Worm (Caenorhabditis elegans) whole organism, mixed stage, embryonic: Measurements from ENCODE around the gene srp-6.

Experiments
- M03D4.4 ChIP-seq: sonication (generic microtip); optimal IDR thresholded peaks from 2 replicates; lab custom pipeline; 2017; ENCODE audit warnings: mild to moderate bottlenecking, missing genetic modification characterization, missing compliant biosample characterization
- bed-3 ChIP-seq: fragments of 200-800 bp; sonication (Bioruptor generic); optimal IDR thresholded peaks from 3 replicates; lab custom pipeline; 2018; ENCODE audit warnings: mild to moderate bottlenecking, missing genetic modification characterization, moderate library complexity, missing compliant biosample characterization
- ceh-39 ChIP-seq: fragments of 150-350 bp; optimal IDR thresholded peaks from 2 replicates; lab custom pipeline; 2014; ENCODE audit warnings: missing biosample characterization, missing genetic modification characterization
- ceh-43 ChIP-seq: fragments of 200-800 bp; sonication (Bioruptor generic); optimal IDR thresholded peaks from 2 replicates; lab custom pipeline; 2018; ENCODE audit warnings: mild to moderate bottlenecking, missing genetic modification characterization, moderate library complexity, missing compliant biosample characterization
- ceh-83 ChIP-seq: fragments of 200-800 bp; sonication (Bioruptor generic); optimal IDR thresholded peaks from 2 replicates; lab custom pipeline; 2018; ENCODE audit warnings: mild to moderate bottlenecking, missing genetic modification characterization, missing compliant biosample characterization
- cnd-1 ChIP-seq: fragments of 200-800 bp; sonication (Bioruptor generic); optimal IDR thresholded peaks from 2 replicates; lab custom pipeline; 2018; ENCODE audit warnings: mild to moderate bottlenecking, missing genetic modification characterization, missing compliant biosample characterization
- drap-1 ChIP-seq: fragments of 200-800 bp; sonication (Bioruptor generic); optimal IDR thresholded peaks from 3 replicates; lab custom pipeline; 2018; ENCODE audit warnings: mild to moderate bottlenecking, missing genetic modification characterization, missing compliant biosample characterization
- elt-1 ChIP-seq: sonication (generic microtip); optimal IDR thresholded peaks from 2 replicates; lab custom pipeline; 2017; ENCODE audit warnings: missing genetic modification characterization, mild to moderate bottlenecking, missing compliant biosample characterization, antibody characterized with exemption, moderate library complexity, borderline replicate concordance; ENCODE audit not compliant: insufficient read depth
- elt-3 ChIP-seq: fragments of 150-350 bp; optimal IDR thresholded peaks from 2 replicates; lab custom pipeline; 2014; ENCODE audit warnings: missing biosample characterization, missing genetic modification characterization
- flh-1 ChIP-seq: fragments of 200-800 bp; sonication (Bioruptor generic); optimal IDR thresholded peaks from 2 replicates; lab custom pipeline; 2018; ENCODE audit warnings: mild to moderate bottlenecking, missing genetic modification characterization, moderate library complexity, missing compliant biosample characterization
- ham-2 ChIP-seq: fragments of 200-800 bp; sonication (Bioruptor generic); optimal IDR thresholded peaks from 2 replicates; lab custom pipeline; 2018; ENCODE audit warnings: mild to moderate bottlenecking, missing genetic modification characterization, missing compliant biosample characterization
- hlh-1 ChIP-seq: fragments of 150-350 bp; optimal IDR thresholded peaks from 2 replicates; lab custom pipeline; 2014; ENCODE audit warnings: missing biosample characterization, missing genetic modification reagents, missing genetic modification characterization
- lin-13 ChIP-seq: fragments of 150-350 bp; optimal IDR thresholded peaks from 2 replicates; lab custom pipeline; 2014; ENCODE audit warnings: missing biosample characterization, missing genetic modification characterization
- lin-32 ChIP-seq: fragments of 200-800 bp; sonication (Bioruptor generic); optimal IDR thresholded peaks from 2 replicates; lab custom pipeline; 2018; ENCODE audit warnings: mild to moderate bottlenecking, missing genetic modification characterization, missing compliant biosample characterization
- lsy-2 ChIP-seq: fragments of 150-350 bp; optimal IDR thresholded peaks from 2 replicates; lab custom pipeline; 2014; ENCODE audit warnings: missing biosample characterization, missing genetic modification characterization
- mab-5 ChIP-seq: fragments of 150-350 bp; optimal IDR thresholded peaks from 2 replicates; lab custom pipeline; 2014; ENCODE audit warnings: missing biosample characterization, missing genetic modification characterization
- mep-1 ChIP-seq: fragments of 150-350 bp; optimal IDR thresholded peaks from 2 replicates; lab custom pipeline; 2017; ENCODE audit warnings: missing biosample characterization, missing genetic modification reagents, missing genetic modification characterization, inconsistent platforms
- mls-2 ChIP-seq: sonication (generic microtip); optimal IDR thresholded peaks from 2 replicates; lab custom pipeline; 2016; ENCODE audit warnings: mild to moderate bottlenecking, missing genetic modification characterization, moderate library complexity, missing compliant biosample characterization
- nhr-2 ChIP-seq: fragments of 150-350 bp; optimal IDR thresholded peaks from 2 replicates; lab custom pipeline; 2014; ENCODE audit warnings: missing biosample characterization, missing genetic modification characterization
- nhr-237 ChIP-seq: fragments of 150-350 bp; optimal IDR thresholded peaks from 2 replicates; lab custom pipeline; 2014; ENCODE audit warnings: missing biosample characterization, missing genetic modification characterization
- nhr-28 ChIP-seq: fragments of 150-350 bp; optimal IDR thresholded peaks from 2 replicates; lab custom pipeline; 2014; ENCODE audit warnings: missing biosample characterization, missing genetic modification characterization
- nhr-76 ChIP-seq: sonication (generic microtip); optimal IDR thresholded peaks from 2 replicates; lab custom pipeline; 2017; ENCODE audit warnings: missing biosample characterization, missing genetic modification characterization
- pha-4 ChIP-seq: fragments of 150-350 bp; optimal IDR thresholded peaks from 2 replicates; lab custom pipeline; 2018; ENCODE audit warnings: missing biosample characterization, missing genetic modification reagents, missing genetic modification characterization
- sem-2 ChIP-seq: fragments of 200-800 bp; sonication (Bioruptor generic); optimal IDR thresholded peaks from 2 replicates; lab custom pipeline; 2018; ENCODE audit warnings: mild to moderate bottlenecking, missing genetic modification characterization, missing compliant biosample characterization
- sptf-1 ChIP-seq: sonication (generic microtip); optimal IDR thresholded peaks from 2 replicates; lab custom pipeline; 2017; ENCODE audit warnings: mild to moderate bottlenecking, missing genetic modification characterization, moderate library complexity, missing compliant biosample characterization
- tbx-8 ChIP-seq: fragments of 200-800 bp; sonication (Bioruptor generic); optimal IDR thresholded peaks from 2 replicates; lab custom pipeline; 2018; ENCODE audit warnings: mild to moderate bottlenecking, missing genetic modification characterization, moderate library complexity, missing compliant biosample characterization
- unc-120 ChIP-seq: sonication (generic microtip); optimal IDR thresholded peaks from 2 replicates; lab custom pipeline; 2017; ENCODE audit warnings: missing genetic modification characterization, missing compliant biosample characterization; ENCODE audit not compliant: poor library complexity, severe bottlenecking
- unc-39 ChIP-seq: fragments of 150-350 bp; optimal IDR thresholded peaks from 2 replicates; lab custom pipeline; 2014; ENCODE audit warnings: missing biosample characterization, missing genetic modification characterization
- unc-62 ChIP-seq: fragments of 150-350 bp; optimal IDR thresholded peaks from 2 replicates; lab custom pipeline; 2014; ENCODE audit warnings: missing biosample characterization, missing genetic modification reagents, missing genetic modification characterization
- zip-8 ChIP-seq: fragments of 150-350 bp; optimal IDR thresholded peaks from 2 replicates; lab custom pipeline; 2014; ENCODE audit warnings: missing biosample characterization, missing genetic modification characterization
- ztf-11 ChIP-seq: fragments of 150-350 bp; optimal IDR thresholded peaks from 2 replicates; lab custom pipeline; 2014; ENCODE audit warnings: missing biosample characterization, missing genetic modification characterization

Gene srp-6

DNA sequence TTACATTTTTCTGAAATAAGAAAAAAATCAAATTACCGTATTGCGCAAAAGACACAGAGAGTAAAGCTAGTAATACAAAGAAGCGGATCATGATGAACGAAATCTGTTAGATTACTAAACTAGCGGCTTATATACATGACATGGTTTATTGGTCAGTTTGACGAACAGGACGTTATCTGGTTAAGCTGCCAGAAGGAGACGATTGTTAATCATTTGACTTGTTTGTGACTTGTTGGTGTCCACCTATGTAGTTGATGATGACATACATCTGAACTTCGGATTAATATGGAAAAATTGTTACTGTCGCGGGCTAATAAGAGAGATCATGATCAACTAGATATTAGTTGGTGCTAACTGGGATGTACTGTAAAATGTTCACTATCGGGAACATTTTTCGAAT, 14.2 kb upstream of the srp-6 start, which contains the start of gene cnc-9:
Gene cnc-9 (minus strand): TSS at position 101 of the 400 bp plus-strand sequence.
- no peak for TF ChIP-seq elt-3 (tag; lab: Kevin White, UChicago)
- no peak for TF ChIP-seq lin-32 (GFP tag; lab: Kevin White, UChicago)
- TF ChIP-seq ceh-43 = no peak
- no peak for TF ChIP-seq nhr-76 (tag; lab: Kevin White, UChicago)
- TF ChIP-seq unc-62 = no peak
- TF ChIP-seq nhr-237 (tag; lab: Kevin White, UChicago) = no peak
- no peak for TF ChIP-seq flh-1 (GFP tag; lab: Kevin White, UChicago)
- TF ChIP-seq drap-1 (GFP tag; lab: Kevin White, UChicago) = no peak
- TF ChIP-seq ztf-11 (tag; lab: Kevin White, UChicago) = no peak
- no peak for TF ChIP-seq ham-2
- TF ChIP-seq pha-4 (tag; lab: Kevin White, UChicago) = no peak

ce11 chrV:7399202-7399601, 13.3 kb upstream of the srp-6 start, which contains the start of gene gst-41:
TSS of gene gst-41 (minus strand) at chrV:7399302.
- no peak for TF ChIP-seq ham-2
- TF ChIP-seq nhr-76 (tag; lab: Kevin White, UChicago) = no peak
- no peak for TF ChIP-seq lin-32 (GFP tag; lab: Kevin White, UChicago)
- TF ChIP-seq mep-1 (tag; lab: Kevin White, UChicago) = no peak
- no peak for TF ChIP-seq ztf-11 (tag; lab: Kevin White, UChicago)
- TF ChIP-seq tbx-8 (GFP tag; lab: Kevin White, UChicago) = no peak
- TF ChIP-seq M03D4.4 = no peak
- TF ChIP-seq unc-39 (tag; lab: Kevin White, UChicago) = no peak
- no peak for TF ChIP-seq mls-2 (tag; lab: Kevin White, UChicago)
- TF ChIP-seq lin-13 (tag; lab: Kevin White, UChicago) = no peak
- TF ChIP-seq nhr-237 (tag; lab: Kevin White, UChicago) = no peak
- TF ChIP-seq pha-4 (tag; lab: Kevin White, UChicago) = no peak
- no peak for TF ChIP-seq drap-1 (GFP tag; lab: Kevin White, UChicago)

DNA sequence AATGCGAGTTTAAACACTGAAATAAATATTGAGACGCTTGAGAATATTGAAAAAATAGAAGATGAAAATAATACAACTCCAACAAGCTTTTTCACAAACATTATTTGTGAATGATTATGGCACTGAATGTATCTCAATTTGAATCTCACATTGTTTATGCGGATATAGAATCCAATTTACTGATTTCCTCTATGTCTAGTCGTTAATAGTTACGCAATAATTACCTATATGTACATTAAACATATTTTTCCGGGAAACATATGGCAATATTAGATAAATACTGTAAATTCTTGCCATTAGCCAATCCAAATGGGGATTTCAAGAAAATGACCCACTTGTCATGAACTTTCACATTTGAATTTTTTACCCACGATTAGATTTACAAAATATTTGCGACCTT, 9.5 kb upstream of the srp-6 start, which contains the start of gene srx-9:
Gene srx-9 (minus strand): TSS at position 101 of the 400 bp plus-strand sequence.
- TF ChIP-seq elt-3 (tag; lab: Kevin White, UChicago) (no peak), zip-8 (tag; lab: Kevin White, UChicago) (peak; percentile 33)

- TF ChIP-seq drap-1 (GFP tag; lab: Kevin White, UChicago) = no peak
- no peak for TF ChIP-seq lin-13 (tag; lab: Kevin White, UChicago)
- TF ChIP-seq mls-2 (tag; lab: Kevin White, UChicago) = no peak
- no peak for TF ChIP-seq ztf-11 (tag; lab: Kevin White, UChicago)
- no peak for TF ChIP-seq nhr-28 (tag; lab: Kevin White, UChicago)
- no peak for TF ChIP-seq M03D4.4
- TF ChIP-seq lin-32 (GFP tag; lab: Kevin White, UChicago) = no peak
- no peak for TF ChIP-seq pha-4 (tag; lab: Kevin White, UChicago)
- TF ChIP-seq lsy-2 (tag; lab: Kevin White, UChicago) = no peak
- TF ChIP-seq ceh-39 (tag; lab: Kevin White, UChicago) = no peak
- no peak for TF ChIP-seq bed-3 (GFP tag; lab: Kevin White, UChicago)
- no peak for TF ChIP-seq elt-3 (tag; lab: Kevin White, UChicago)
- no peak for TF ChIP-seq ceh-43
- TF ChIP-seq nhr-237 (tag; lab: Kevin White, UChicago) = no peak
- no peak for TF ChIP-seq tbx-8 (GFP tag; lab: Kevin White, UChicago)
- no peak for TF ChIP-seq unc-120 (tag; lab: Kevin White, UChicago)
Measured at ce11 chrV:7391933-7392332, 6.0 kb upstream of the srp-6 start, which contains the start of gene fbxa-105. TSS of gene fbxa-105 (minus strand) at chrV:7392029.

ce11 chrV:7389771-7390170, 3.9 kb upstream of the srp-6 start, which contains the start of gene C02H6.1:
TSS of gene C02H6.1 (minus strand) at chrV:7389871.
- TF ChIP-seq M03D4.4 = no peak
- TF ChIP-seq sptf-1 (tag; lab: Kevin White, UChicago) = no peak
- TF ChIP-seq, all 35 proteins: peak for 0

DNA sequence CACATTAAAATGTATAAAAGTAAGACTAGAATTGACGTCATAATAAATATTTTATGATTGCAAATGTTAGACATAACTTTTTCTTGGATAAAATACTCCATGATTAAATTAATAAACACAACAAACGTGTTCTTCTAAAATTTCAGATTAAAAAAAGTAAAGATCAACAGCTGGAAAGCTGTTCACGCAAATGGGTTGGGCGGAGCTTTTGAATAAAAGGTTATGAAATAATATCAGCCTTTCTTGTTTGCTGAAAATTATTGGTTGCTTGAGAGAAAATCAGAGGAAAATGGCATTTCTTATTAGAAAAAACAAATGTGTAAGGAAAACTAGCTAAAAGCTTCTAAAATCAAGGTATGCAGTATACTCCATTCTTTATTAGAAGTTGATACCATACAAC, 1.9 kb upstream of the srp-6 start, which contains the start of gene C02H6.3:
Gene C02H6.3 (minus strand): TSS at position 101 of the 400 bp plus-strand sequence.
- no peak for TF ChIP-seq mep-1 (tag; lab: Kevin White, UChicago)
- no peak for TF ChIP-seq ceh-83 (GFP tag; lab: Kevin White, UChicago)
- no peak for TF ChIP-seq nhr-237 (tag; lab: Kevin White, UChicago)
- no peak for TF ChIP-seq ham-2
- TF ChIP-seq hlh-1 (tag; lab: Kevin White, UChicago) = no peak
- no peak for TF ChIP-seq bed-3 (GFP tag; lab: Kevin White, UChicago)
- TF ChIP-seq nhr-2 (tag; lab: Kevin White, UChicago) = no peak
- no peak for TF ChIP-seq M03D4.4
- no peak for TF ChIP-seq unc-39 (tag; lab: Kevin White, UChicago)
- no peak for TF ChIP-seq sem-2
- TF ChIP-seq elt-1 (tag; lab: Kevin White, UChicago) = no peak
- TF ChIP-seq elt-3 (tag; lab: Kevin White, UChicago) = no peak
- TF ChIP-seq tbx-8 (GFP tag; lab: Kevin White, UChicago) = no peak
- no peak for TF ChIP-seq zip-8 (tag; lab: Kevin White, UChicago)
- no peak for TF ChIP-seq cnd-1
- TF ChIP-seq lin-13 (tag; lab: Kevin White, UChicago) = no peak
- TF ChIP-seq mls-2 (tag; lab: Kevin White, UChicago) = no peak
- no peak for TF ChIP-seq mab-5 (tag; lab: Kevin White, UChicago)
